Worm (Caenorhabditis elegans): ENCODE results near the gene H11E01.2.

ce11 chrX:1655207-1655606 is 34.4 kb downstream of the H11E01.2 start, which contains the start of gene tbx-32:
- TF ChIP-seq him-1 (tag; optimal IDR thresholded peaks at IDR 0.05) = no peak
- no peak for TF ChIP-seq dao-5 (tag; optimal IDR thresholded peaks at IDR 0.05)
